Fruit fly (Drosophila melanogaster): Measurements from ENCODE around the gene ScsbetaA.

DNA sequence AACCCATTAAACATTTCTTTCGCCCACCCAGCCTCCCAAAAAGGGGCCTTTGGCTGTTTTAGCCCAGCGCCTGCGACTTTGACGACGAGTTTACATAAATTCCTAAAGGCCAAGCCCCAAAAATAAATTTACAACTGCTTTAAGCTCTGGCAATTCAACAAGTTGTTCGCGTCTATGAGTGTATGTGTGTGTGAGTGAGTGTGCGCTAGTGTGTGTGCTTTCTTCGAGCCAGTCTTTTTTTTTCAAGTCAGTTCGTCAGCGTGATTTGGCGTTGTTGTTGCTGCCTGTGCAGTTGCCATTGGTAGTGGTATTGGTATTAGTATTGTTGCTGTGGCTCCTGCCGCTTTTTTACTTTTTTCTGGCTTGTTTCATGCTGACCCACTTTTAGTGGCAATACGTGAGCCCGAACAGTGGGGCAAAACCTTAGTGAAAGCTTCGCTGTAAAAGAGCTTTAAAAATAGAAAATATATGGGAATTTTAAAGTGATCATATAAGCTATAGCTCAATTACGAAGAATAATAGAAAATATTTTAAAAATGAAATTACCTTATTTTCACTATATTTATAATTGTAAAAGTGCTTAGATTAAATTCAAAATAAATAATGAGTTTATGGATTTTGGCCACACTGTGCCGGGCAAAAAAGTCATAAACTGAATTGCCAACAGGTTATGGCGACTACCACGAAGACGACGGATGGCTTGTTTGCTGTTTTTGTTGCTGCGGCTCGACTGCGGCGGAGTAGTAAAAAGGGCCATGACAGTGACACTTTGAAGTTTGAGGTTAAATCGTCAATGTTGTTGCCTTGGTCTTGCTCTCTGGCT is 7.2 kb downstream of the ScsbetaA start:
- TF ChIP-seq Pif1B (GFP tag; optimal IDR thresholded peaks at IDR 0.05), result peak; percentile 95
- TF ChIP-seq CG32121 (GFP tag; IDR thresholded peaks at IDR 0.05), result peak; percentile 81
